Worm (Caenorhabditis elegans): ENCODE results near the gene ZC239.3.
"Not testable (repeated sequence)": the region's sequence is repeated elsewhere in the genome, so short reads cannot be mapped to it uniquely, and the experiment has no call there.

The ZC239.3 gene

DNA sequence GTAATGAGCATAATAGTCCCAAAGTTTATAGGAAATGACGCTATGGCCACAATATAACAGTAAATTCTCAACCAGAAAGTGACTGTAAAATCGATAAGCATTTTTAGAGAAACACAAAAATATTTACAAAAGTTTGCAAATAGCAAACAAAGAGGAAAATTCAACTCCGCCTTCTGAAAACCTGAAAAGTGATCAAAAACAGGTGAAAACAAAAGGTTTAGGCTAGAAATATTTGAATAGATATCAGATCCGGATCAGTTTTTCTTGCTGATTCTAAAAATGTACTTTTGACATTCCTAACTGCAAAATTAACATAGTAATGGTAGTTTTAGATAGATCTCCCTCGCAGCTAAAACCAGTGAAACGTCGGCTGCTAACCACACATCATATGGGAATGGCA is 16.9 kb upstream of the ZC239.3 start, which contains the start of gene sri-51:
sri-51 (minus strand) TSS at position 101 of the 400 bp plus-strand sequence.
- TF ChIP-seq klf-2 (GFP tag; conservative IDR thresholded peaks at IDR 0.05), result no peak
- no peak for TF ChIP-seq cog-1 (tag; optimal IDR thresholded peaks at IDR 0.05)
- no peak for TF ChIP-seq flt-1 (GFP tag; IDR thresholded peaks at IDR 0.05)
- no peak for TF ChIP-seq ztf-23 (GFP tag; IDR thresholded peaks at IDR 0.05)
- no peak for TF ChIP-seq ref-1 (GFP tag; conservative IDR thresholded peaks at IDR 0.05)
- no peak for TF ChIP-seq ztf-29 (GFP tag; IDR thresholded peaks at IDR 0.05)
- TF ChIP-seq med-1 (GFP tag; optimal IDR thresholded peaks at IDR 0.05; ENCODE audit: insufficient read depth), result no peak
- TF ChIP-seq T22C8.4 (GFP tag; IDR thresholded peaks at IDR 0.05), result no peak
- TF ChIP-seq tab-1 (GFP tag; IDR thresholded peaks at IDR 0.05), result no peak

DNA sequence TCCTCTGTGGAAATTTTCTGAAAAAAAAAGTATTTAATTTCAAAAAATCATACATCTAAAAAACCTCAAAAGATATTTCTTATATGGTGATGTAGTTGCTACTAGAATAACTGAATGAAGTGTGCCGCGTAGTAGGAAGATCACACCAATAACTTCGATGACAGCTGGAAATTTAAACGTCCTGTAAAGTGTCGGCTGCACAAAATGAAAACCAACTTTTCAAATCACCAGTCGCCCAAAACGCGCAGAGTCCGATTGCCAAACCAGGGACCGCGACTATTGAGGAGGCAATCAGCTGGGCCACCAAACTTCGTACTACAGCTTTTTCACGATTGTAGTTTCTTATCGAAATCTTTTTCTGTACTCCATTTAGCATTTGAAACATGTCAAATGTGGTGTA is 14.6 kb upstream of the ZC239.3 start, which contains the start of gene sri-48:
sri-48 (minus strand) TSS at position 101 of the 400 bp plus-strand sequence.
- TF ChIP-seq flt-1 (GFP tag; IDR thresholded peaks at IDR 0.05); cog-1 (tag; optimal IDR thresholded peaks at IDR 0.05); ztf-29 (GFP tag; IDR thresholded peaks at IDR 0.05): not testable (repeated sequence)

DNA sequence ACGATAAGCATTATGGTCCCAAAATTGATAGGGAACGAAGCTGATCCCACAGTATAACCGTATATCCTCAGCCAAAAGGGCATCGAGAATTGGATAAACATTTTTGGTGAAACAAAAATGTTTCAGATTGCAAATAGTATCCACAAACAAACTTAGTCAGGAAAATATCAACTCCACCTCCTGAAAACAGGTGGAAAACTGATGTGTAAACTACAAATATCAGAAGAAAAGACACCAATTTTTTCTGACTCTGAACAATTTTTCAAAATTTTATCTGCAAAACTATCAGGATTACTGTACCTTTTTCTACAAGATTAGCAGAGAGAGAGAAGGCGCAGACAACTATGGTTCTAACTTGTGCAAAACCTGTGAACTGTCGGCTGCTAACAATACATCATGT is 13.3 kb upstream of the ZC239.3 start, which contains the start of gene sri-53:
sri-53 (minus strand) TSS at position 101 of the 400 bp plus-strand sequence.
- no peak for TF ChIP-seq tab-1 (GFP tag; IDR thresholded peaks at IDR 0.05)
- no peak for TF ChIP-seq med-1 (GFP tag; optimal IDR thresholded peaks at IDR 0.05; ENCODE audit: insufficient read depth)
- no peak for TF ChIP-seq ztf-29 (GFP tag; IDR thresholded peaks at IDR 0.05)
- TF ChIP-seq cog-1 (tag; optimal IDR thresholded peaks at IDR 0.05), result no peak
- no peak for TF ChIP-seq ztf-23 (GFP tag; IDR thresholded peaks at IDR 0.05)
- no peak for TF ChIP-seq klf-2 (GFP tag; conservative IDR thresholded peaks at IDR 0.05)
- no peak for TF ChIP-seq T22C8.4 (GFP tag; IDR thresholded peaks at IDR 0.05)

DNA sequence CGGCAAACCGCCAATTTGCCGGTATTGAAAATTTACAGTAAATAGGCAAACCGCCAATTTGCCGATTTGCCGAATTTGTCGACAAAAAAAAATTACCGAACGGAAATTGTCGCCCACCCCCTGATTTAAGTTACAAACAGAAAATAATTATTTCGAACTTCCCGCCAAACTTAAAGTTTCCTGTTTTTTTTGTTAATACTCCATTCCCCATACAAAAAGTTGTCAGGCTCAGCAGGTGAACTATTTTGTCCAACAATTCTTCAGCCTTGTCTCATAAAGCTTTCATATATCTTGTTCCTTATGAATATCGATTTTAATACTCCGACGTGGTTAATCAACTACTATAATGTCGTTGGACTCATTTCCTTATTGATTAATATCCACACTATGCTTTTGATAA is 12.4 kb upstream of the ZC239.3 start, which contains the start of gene sri-50:
sri-50 (plus strand) TSS at position 301 of the 400 bp plus-strand sequence.
- TF ChIP-seq klf-2 (GFP tag; conservative IDR thresholded peaks at IDR 0.05), result no peak
- no peak for TF ChIP-seq ztf-23 (GFP tag; IDR thresholded peaks at IDR 0.05)
- TF ChIP-seq ref-1 (GFP tag; conservative IDR thresholded peaks at IDR 0.05), result no peak
- no peak for TF ChIP-seq ztf-29 (GFP tag; IDR thresholded peaks at IDR 0.05)

DNA sequence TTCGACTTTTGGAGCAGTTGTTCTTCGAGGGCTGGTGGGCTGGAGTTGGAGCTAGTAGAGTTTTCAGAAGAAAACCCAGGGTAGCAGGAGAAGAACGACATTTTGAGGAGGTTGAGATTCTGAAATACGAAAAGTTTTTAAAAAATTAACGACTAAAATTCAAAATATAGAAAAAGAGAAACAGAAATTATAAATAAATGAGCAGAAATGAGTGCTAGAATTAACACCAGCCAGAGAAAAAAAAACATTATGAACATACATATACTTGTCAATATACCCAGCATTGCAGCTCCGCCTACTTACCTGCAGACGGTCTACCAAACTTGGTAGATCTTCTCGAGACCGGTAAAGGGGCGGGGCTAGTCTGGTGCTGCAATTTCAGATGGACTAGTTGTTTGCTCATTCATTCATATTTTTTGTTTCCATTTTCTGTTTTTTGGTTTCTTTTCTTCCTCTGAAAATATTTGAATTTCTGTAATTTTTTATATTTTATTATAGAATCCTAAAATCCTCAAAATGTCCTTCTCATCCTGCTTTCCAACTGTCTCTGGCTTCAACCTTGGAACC is 9.4 kb upstream of the ZC239.3 start, which contains the start of the genes ZC239.20 and ZC239.21:
ZC239.20 (minus strand) TSS at position 101 of the 567 bp plus-strand sequence.
ZC239.21 (plus strand) TSS at position 517 of the 567 bp plus-strand sequence.
- TF ChIP-seq ztf-23 (GFP tag; IDR thresholded peaks at IDR 0.05) (no peak), flt-1 (GFP tag; IDR thresholded peaks at IDR 0.05) (no peak), med-1 (GFP tag; optimal IDR thresholded peaks at IDR 0.05; ENCODE audit: insufficient read depth) (no peak)

DNA sequence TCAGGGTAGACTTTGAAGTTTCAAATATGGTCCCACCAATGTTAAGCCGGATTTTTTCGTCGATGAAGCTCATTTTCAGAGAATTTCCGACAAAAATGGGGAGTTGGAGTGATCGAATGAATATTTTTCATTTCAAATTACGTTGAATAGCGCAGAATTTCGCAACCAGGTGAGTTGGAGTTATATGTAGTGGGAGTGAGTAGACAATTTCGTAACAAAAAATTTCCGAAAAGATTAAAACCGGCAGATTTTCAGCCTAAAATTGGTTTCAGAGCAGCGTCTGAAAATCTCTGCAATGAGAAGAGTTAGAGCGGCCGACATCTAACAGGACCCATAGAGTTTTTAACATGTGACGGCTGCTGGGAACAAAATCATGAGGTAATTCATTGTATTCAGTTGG is 7.2 kb upstream of the ZC239.3 start, which contains the start of gene sdz-35:
sdz-35 (minus strand) TSS at position 101 of the 400 bp plus-strand sequence.
- no peak for TF ChIP-seq ref-1 (GFP tag; conservative IDR thresholded peaks at IDR 0.05)
- no peak for TF ChIP-seq ztf-29 (GFP tag; IDR thresholded peaks at IDR 0.05)
- no peak for TF ChIP-seq med-1 (GFP tag; optimal IDR thresholded peaks at IDR 0.05; ENCODE audit: insufficient read depth)

DNA sequence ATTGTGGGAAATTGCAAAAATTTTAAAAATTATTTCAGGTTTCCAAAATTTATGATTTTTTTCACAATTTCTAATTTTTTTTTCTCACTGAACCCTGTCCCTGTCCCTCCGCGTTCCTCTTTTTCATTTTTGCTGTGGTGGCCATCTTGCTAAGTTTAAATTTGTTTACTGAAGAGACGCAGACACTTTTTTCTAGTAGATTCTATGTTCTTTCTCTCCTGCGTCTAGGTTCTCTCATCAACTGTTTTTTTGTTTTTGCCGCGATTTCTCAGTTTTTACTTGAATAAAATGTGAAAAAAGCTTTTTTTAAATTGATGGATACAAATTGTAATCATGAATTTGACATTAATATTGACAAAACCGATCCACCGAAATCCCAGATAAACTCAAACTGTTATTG is 6.6 kb upstream of the ZC239.3 start, which contains the start of gene ZC239.6:
ZC239.6 (plus strand) TSS at position 381 of the 400 bp plus-strand sequence.
- TF ChIP-seq ref-1 (GFP tag; conservative IDR thresholded peaks at IDR 0.05), result no peak
- TF ChIP-seq T22C8.4 (GFP tag; IDR thresholded peaks at IDR 0.05), result no peak
- TF ChIP-seq klf-2 (GFP tag; conservative IDR thresholded peaks at IDR 0.05), result no peak
- no peak for TF ChIP-seq flt-1 (GFP tag; IDR thresholded peaks at IDR 0.05)
- no peak for TF ChIP-seq ztf-29 (GFP tag; IDR thresholded peaks at IDR 0.05)
- TF ChIP-seq tab-1 (GFP tag; IDR thresholded peaks at IDR 0.05), result no peak
- no peak for TF ChIP-seq med-1 (GFP tag; optimal IDR thresholded peaks at IDR 0.05; ENCODE audit: insufficient read depth)
- no peak for TF ChIP-seq cog-1 (tag; optimal IDR thresholded peaks at IDR 0.05)
- no peak for TF ChIP-seq ztf-23 (GFP tag; IDR thresholded peaks at IDR 0.05)

DNA sequence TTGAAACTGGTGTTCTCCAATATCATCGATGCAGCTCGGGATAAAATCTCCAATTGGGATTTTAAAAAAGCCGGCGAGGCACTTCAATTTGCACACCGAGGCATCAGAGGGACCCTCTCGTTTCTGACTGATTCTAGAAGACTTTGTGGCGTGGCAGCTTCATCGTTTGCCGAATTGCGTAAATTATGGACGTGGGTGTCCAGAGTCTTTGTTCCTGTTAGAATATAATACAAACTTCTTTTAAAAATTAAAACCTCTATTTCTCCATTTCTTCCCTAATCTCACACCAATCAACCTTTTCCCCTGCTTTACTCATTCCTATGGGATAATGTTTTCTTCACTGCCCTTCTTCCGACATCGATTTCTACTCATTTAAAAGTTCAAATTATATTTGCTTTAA is 5.5 kb upstream of the ZC239.3 start, which contains the start of gene ZC239.5:
ZC239.5 (plus strand) TSS at position 301 of the 400 bp plus-strand sequence.
- TF ChIP-seq ref-1 (GFP tag; conservative IDR thresholded peaks at IDR 0.05) (no peak), ztf-23 (GFP tag; IDR thresholded peaks at IDR 0.05) (no peak), flt-1 (GFP tag; IDR thresholded peaks at IDR 0.05) (no peak), cog-1 (tag; optimal IDR thresholded peaks at IDR 0.05) (no peak), ztf-29 (GFP tag; IDR thresholded peaks at IDR 0.05) (no peak), klf-2 (GFP tag; conservative IDR thresholded peaks at IDR 0.05) (no peak), T22C8.4 (GFP tag; IDR thresholded peaks at IDR 0.05) (no peak), tab-1 (GFP tag; IDR thresholded peaks at IDR 0.05) (no peak), med-1 (GFP tag; optimal IDR thresholded peaks at IDR 0.05; ENCODE audit: insufficient read depth) (no peak)

DNA sequence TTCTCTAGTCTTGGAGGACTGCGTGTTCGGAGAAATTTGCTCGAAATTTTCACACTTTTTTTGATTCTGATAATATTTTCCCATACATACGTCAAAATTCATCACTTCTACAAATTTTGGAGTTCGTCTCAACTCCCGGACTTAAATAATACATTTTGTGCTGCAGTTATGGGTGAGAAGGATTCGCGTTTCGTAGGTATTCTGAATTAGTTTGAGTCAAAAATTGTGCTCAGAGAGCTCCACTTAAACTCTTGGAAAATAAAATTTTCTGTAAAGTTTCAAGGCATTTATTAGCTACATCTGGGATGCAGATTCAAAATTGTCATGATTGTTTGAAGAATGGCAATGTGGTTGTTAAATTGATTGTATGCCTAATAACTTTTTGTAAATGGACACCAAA is 2.0 kb upstream of the ZC239.3 start, which contains the start of gene ZC239.4:
ZC239.4 (plus strand) TSS at position 301 of the 400 bp plus-strand sequence.
- TF ChIP-seq T22C8.4 (GFP tag; IDR thresholded peaks at IDR 0.05) (no peak), ref-1 (GFP tag; conservative IDR thresholded peaks at IDR 0.05) (no peak), tab-1 (GFP tag; IDR thresholded peaks at IDR 0.05) (no peak), flt-1 (GFP tag; IDR thresholded peaks at IDR 0.05) (no peak), klf-2 (GFP tag; conservative IDR thresholded peaks at IDR 0.05) (no peak), ztf-23 (GFP tag; IDR thresholded peaks at IDR 0.05) (no peak), cog-1 (tag; optimal IDR thresholded peaks at IDR 0.05) (no peak), med-1 (GFP tag; optimal IDR thresholded peaks at IDR 0.05; ENCODE audit: insufficient read depth) (no peak)

DNA sequence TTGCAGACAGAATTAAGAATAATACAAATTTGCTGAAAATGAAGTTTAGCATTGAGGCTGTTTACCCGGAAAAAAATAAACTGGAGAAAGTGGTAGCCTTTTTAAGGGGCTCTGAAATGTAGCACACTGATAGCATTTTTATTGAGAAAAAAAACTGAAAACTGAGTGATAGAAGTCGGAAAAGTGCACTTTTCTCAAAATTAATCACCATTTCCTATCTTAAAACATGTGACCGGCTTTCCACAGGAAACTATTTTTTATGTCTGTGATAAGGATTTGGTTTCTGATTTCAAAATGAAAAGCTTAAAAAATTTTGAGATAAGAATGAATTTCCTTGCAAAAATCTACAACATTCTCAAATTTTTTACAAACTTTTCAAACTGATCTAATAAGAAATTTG is 4.9 kb downstream of the ZC239.3 start, which contains the start of gene ZC239.22:
ZC239.22 (minus strand) TSS at position 101 of the 400 bp plus-strand sequence.
- TF ChIP-seq cog-1 (tag; optimal IDR thresholded peaks at IDR 0.05), result no peak
- TF ChIP-seq tab-1 (GFP tag; IDR thresholded peaks at IDR 0.05), result no peak
- TF ChIP-seq flt-1 (GFP tag; IDR thresholded peaks at IDR 0.05), result no peak
